Fruit fly (Drosophila melanogaster) whole organism, adult: ENCODE data around the gene U2af38.
A peak's percentile ranks its signal among the peaks of the same experiment; 100 is the strongest.

Experiments
- CG11617 ChIP-seq: fragments of 200-800 bp; sonication (Bioruptor generic); optimal IDR thresholded peaks from 2 replicates; lab custom pipeline; 2017; ENCODE audit warnings: mild to moderate bottlenecking, missing biosample characterization, missing genetic modification reagents, missing genetic modification characterization
- CG12768 ChIP-seq: fragments of 200-800 bp; sonication (Bioruptor generic); optimal IDR thresholded peaks from 2 replicates; lab custom pipeline; 2017; ENCODE audit warnings: missing biosample characterization, missing genetic modification characterization, mild to moderate bottlenecking, moderate library complexity, missing genetic modification reagents
- CG14711 ChIP-seq: fragments of 200-800 bp; sonication (Bioruptor generic); optimal IDR thresholded peaks from 2 replicates; lab custom pipeline; 2018; ENCODE audit warnings: missing biosample characterization, mild to moderate bottlenecking, missing genetic modification characterization, moderate library complexity
- CG1620 ChIP-seq: fragments of 200-800 bp; sonication (Bioruptor generic); optimal IDR thresholded peaks from 2 replicates; lab custom pipeline; 2016; ENCODE audit warnings: missing biosample characterization, missing genetic modification characterization
- CG33017 ChIP-seq: fragments of 200-800 bp; sonication (Bioruptor generic); optimal IDR thresholded peaks from 2 replicates; lab custom pipeline; 2018; ENCODE audit warnings: missing biosample characterization, mild to moderate bottlenecking, missing genetic modification characterization, moderate library complexity
- CG5204 ChIP-seq: fragments of 200-800 bp; sonication (Bioruptor generic); optimal IDR thresholded peaks from 2 replicates; lab custom pipeline; 2016; ENCODE audit warnings: missing biosample characterization, missing genetic modification characterization
- CG7045 ChIP-seq: fragments of 200-800 bp; sonication (Bioruptor generic); optimal IDR thresholded peaks from 2 replicates; lab custom pipeline; 2017; ENCODE audit warnings: missing biosample characterization, mild to moderate bottlenecking, missing genetic modification characterization
- CG7101 ChIP-seq: fragments of 200-800 bp; sonication (Bioruptor generic); optimal IDR thresholded peaks from 2 replicates; lab custom pipeline; 2018; ENCODE audit warnings: missing biosample characterization, mild to moderate bottlenecking, missing genetic modification characterization, moderate library complexity
- Clk ChIP-seq: fragments of 200-800 bp; sonication (Bioruptor generic); optimal IDR thresholded peaks from 2 replicates; lab custom pipeline; 2017; ENCODE audit warnings: missing biosample characterization, missing genetic modification characterization
- Crg-1 ChIP-seq: fragments of 200-800 bp; sonication (Bioruptor generic); optimal IDR thresholded peaks from 2 replicates; lab custom pipeline; 2016; ENCODE audit warnings: missing biosample characterization, missing genetic modification characterization
- Hr96 ChIP-seq: fragments of 200-800 bp; sonication (Bioruptor generic); optimal IDR thresholded peaks from 2 replicates; lab custom pipeline; 2016; ENCODE audit warnings: missing biosample characterization, missing genetic modification characterization
- Mnt ChIP-seq: fragments of 200-800 bp; sonication (Bioruptor generic); optimal IDR thresholded peaks from 2 replicates; lab custom pipeline; 2016; ENCODE audit warnings: missing biosample characterization, mild to moderate bottlenecking, missing genetic modification characterization
- bab1 ChIP-seq: fragments of 200-800 bp; sonication (Bioruptor generic); optimal IDR thresholded peaks from 3 replicates; lab custom pipeline; 2019; ENCODE audit warnings: missing biosample characterization, mild to moderate bottlenecking, missing genetic modification characterization, moderate library complexity
- cic ChIP-seq: fragments of 200-800 bp; sonication (Bioruptor generic); optimal IDR thresholded peaks from 2 replicates; lab custom pipeline; 2017; ENCODE audit warnings: missing biosample characterization, mild to moderate bottlenecking, missing genetic modification characterization, moderate library complexity
- cnc ChIP-seq, 2 experiments: fragments of >200 bp; optimal IDR thresholded peaks; 2 replicates each; lab custom pipeline; 2017
- kay ChIP-seq: fragments of 200-800 bp; sonication (Bioruptor generic); peaks from one replicate; lab custom pipeline; 2016; ENCODE audit warnings: missing biosample characterization, missing genetic modification characterization, borderline replicate concordance
- ovo ChIP-seq: fragments of 200-800 bp; sonication (Bioruptor generic); optimal IDR thresholded peaks from 2 replicates; lab custom pipeline; 2016; ENCODE audit warnings: missing biosample characterization, missing genetic modification characterization
- pad ChIP-seq: fragments of 200-800 bp; sonication (Bioruptor generic); optimal IDR thresholded peaks from 3 replicates; lab custom pipeline; 2017; ENCODE audit warnings: missing biosample characterization, missing genetic modification characterization, mild to moderate bottlenecking, moderate library complexity, missing genetic modification reagents
- tj ChIP-seq: fragments of 200-800 bp; sonication (Bioruptor generic); optimal IDR thresholded peaks from 3 replicates; lab custom pipeline; 2017; ENCODE audit warnings: missing biosample characterization, mild to moderate bottlenecking, missing genetic modification characterization, moderate library complexity
- toe ChIP-seq: fragments of 200-800 bp; sonication (Bioruptor generic); optimal IDR thresholded peaks from 2 replicates; lab custom pipeline; 2016; ENCODE audit warnings: missing biosample characterization, missing genetic modification characterization

The U2af38 gene

DNA sequence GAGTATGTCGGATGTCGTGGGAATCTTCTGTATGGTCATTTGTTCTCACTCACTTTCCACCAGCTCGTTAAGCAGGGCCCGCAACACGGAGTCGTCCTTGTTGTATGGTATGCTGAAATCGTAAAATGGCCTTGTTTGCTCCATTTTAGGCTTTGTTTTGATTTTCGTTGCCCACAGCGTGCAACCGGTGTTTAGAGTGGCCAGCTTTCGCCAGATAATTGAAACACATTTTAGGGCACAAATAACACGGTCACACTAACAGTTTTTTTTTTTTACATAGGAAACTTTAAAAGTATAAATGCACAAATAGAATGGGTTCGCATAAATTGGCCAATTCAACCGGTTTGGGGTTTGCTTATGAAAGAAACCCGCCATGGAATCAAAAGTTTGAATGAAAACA is 42.3 kb downstream of the U2af38 start, which contains the start of gene Rpp30:
Gene Rpp30, minus strand, starts transcription at position 200 of the 400 bp plus-strand sequence.
- TF ChIP-seq bab1 (GFP tag; lab: Kevin White, UChicago) (peak; percentile 59), pad (no peak), Mnt (GFP tag; lab: Kevin White, UChicago) (peak; percentile 82)

DNA sequence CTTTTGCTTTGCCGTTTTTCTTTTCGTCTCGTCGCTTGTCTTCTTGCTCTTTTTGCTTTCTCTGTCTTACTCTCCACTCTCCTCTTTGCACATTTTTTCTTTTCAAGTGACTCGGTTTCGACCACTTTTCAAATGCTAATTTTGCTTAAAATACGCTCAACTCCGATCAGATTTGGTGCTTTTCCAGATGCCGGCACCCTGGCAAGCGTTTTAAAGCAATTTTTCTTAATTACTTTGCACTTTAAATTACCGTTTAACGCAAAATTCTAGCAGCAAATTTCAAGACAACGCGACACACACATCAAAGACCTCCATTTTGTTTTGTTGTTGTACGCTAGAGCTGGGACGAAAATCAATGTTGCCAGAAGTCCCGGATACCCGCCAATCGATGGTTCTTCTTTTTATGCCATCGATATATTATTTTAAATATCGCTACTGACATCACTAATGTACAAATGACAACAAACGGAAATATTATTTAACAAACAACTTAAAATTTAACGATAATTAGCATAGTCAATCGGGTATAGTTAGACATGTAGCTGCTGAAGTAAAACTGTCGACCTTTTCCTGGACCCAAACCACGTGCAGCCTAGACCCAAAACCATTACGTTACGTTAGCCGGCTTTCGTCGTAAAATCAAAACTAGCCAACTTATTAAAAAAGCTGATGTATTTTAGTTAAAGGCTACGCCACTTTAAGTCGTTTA is 43.8 kb downstream of the U2af38 start, which contains the start of gene kis:
Gene kis, minus strand, starts transcription at position 317 of the 709 bp plus-strand sequence.
- TF ChIP-seq toe (GFP tag; lab: Kevin White, UChicago), result no peak
- TF ChIP-seq pad, result peak; percentile 23
- TF ChIP-seq CG11617 (GFP tag; lab: Kevin White, UChicago), result peak; percentile 46
- TF ChIP-seq Crg-1, result peak; percentile 34
- peak; percentile 56 for TF ChIP-seq Hr96 (GFP tag; lab: Kevin White, UChicago)
- TF ChIP-seq CG12768, result peak; percentile 8
- no peak for TF ChIP-seq tj (GFP tag; lab: Kevin White, UChicago)
- no peak for TF ChIP-seq cnc (optimal IDR thresholded peaks at IDR 0.05; lab: Kevin White, UChicago)
- TF ChIP-seq CG7101 (tag; lab: Kevin White, UChicago), result peak; percentile 25
- peak; percentile 75 for TF ChIP-seq Mnt (GFP tag; lab: Kevin White, UChicago)
- TF ChIP-seq CG7045 (GFP tag; lab: Kevin White, UChicago), result peak; percentile 24
- peak; percentile 9 for TF ChIP-seq Clk (GFP tag; lab: Kevin White, UChicago)
- TF ChIP-seq ovo (GFP tag; lab: Kevin White, UChicago), result no peak
- peak; percentile 46 for TF ChIP-seq CG33017 (tag; lab: Kevin White, UChicago)
- peak; percentile 64 for TF ChIP-seq CG1620
- TF ChIP-seq bab1 (GFP tag; lab: Kevin White, UChicago), result peak; percentile 75
- TF ChIP-seq CG14711 (tag; lab: Kevin White, UChicago), result no peak
- TF ChIP-seq kay (GFP tag; lab: Kevin White, UChicago), result no peak
- TF ChIP-seq CG5204 (GFP tag; lab: Kevin White, UChicago), result no peak
- no peak for TF ChIP-seq cic (GFP tag; lab: Kevin White, UChicago)

dm6 chr2L:249048-249825 is 45.2 kb downstream of the U2af38 start:
- no peak for TF ChIP-seq CG11617 (GFP tag; lab: Kevin White, UChicago)
- peak; percentile 18 for TF ChIP-seq ovo (GFP tag; lab: Kevin White, UChicago)
- peak; percentile 32 for TF ChIP-seq cic (GFP tag; lab: Kevin White, UChicago)
- TF ChIP-seq Hr96 (GFP tag; lab: Kevin White, UChicago), result peak; percentile 7
- TF ChIP-seq CG14711 (tag; lab: Kevin White, UChicago), result peak; percentile 35
- no peak for TF ChIP-seq CG1620
- peak; percentile 11 for TF ChIP-seq CG33017 (tag; lab: Kevin White, UChicago)
- peak; percentile 25 for TF ChIP-seq tj (GFP tag; lab: Kevin White, UChicago)
- no peak for TF ChIP-seq cnc (optimal IDR thresholded peaks at IDR 0.05; lab: Kevin White, UChicago)
- TF ChIP-seq CG7101 (tag; lab: Kevin White, UChicago), result peak; percentile 21
- TF ChIP-seq kay (GFP tag; lab: Kevin White, UChicago), result no peak
- TF ChIP-seq CG7045 (GFP tag; lab: Kevin White, UChicago), result peak; percentile 60
- peak; percentile 76 for TF ChIP-seq pad
- TF ChIP-seq Mnt (GFP tag; lab: Kevin White, UChicago), result peak; percentile 32
- TF ChIP-seq CG5204 (GFP tag; lab: Kevin White, UChicago), result no peak
- peak; percentile 22 for TF ChIP-seq Crg-1
- TF ChIP-seq CG12768, result peak; percentile 28

dm6 chr2L:248592-248991 is 45.9 kb downstream of the U2af38 start:
- peak; percentile 72 for TF ChIP-seq tj (GFP tag; lab: Kevin White, UChicago)
- no peak for TF ChIP-seq cic (GFP tag; lab: Kevin White, UChicago)

dm6 chr2L:247845-248473 is 46.5 kb downstream of the U2af38 start:
- TF ChIP-seq CG14711 (tag; lab: Kevin White, UChicago), result peak; percentile 24
- peak; percentile 17 for TF ChIP-seq CG7101 (tag; lab: Kevin White, UChicago)
- TF ChIP-seq pad, result no peak
- TF ChIP-seq Hr96 (GFP tag; lab: Kevin White, UChicago), result no peak
- no peak for TF ChIP-seq CG7045 (GFP tag; lab: Kevin White, UChicago)
- no peak for TF ChIP-seq cic (GFP tag; lab: Kevin White, UChicago)
- TF ChIP-seq Mnt (GFP tag; lab: Kevin White, UChicago), result no peak
- TF ChIP-seq cnc (optimal IDR thresholded peaks at IDR 0.05; lab: Kevin White, UChicago), result no peak
- TF ChIP-seq CG5204 (GFP tag; lab: Kevin White, UChicago), result no peak
- no peak for TF ChIP-seq Clk (GFP tag; lab: Kevin White, UChicago)
- TF ChIP-seq CG1620, result no peak
- TF ChIP-seq CG12768, result no peak
- no peak for TF ChIP-seq bab1 (GFP tag; lab: Kevin White, UChicago)
- no peak for TF ChIP-seq ovo (GFP tag; lab: Kevin White, UChicago)
- no peak for TF ChIP-seq toe (GFP tag; lab: Kevin White, UChicago)
- TF ChIP-seq CG11617 (GFP tag; lab: Kevin White, UChicago), result no peak
- TF ChIP-seq kay (GFP tag; lab: Kevin White, UChicago), result no peak
- TF ChIP-seq Crg-1, result no peak
- peak; percentile 67 for TF ChIP-seq tj (GFP tag; lab: Kevin White, UChicago)
